5 fruit fly cellular contexts compared by ENCODE assay signal in the genomic region with DNA sequence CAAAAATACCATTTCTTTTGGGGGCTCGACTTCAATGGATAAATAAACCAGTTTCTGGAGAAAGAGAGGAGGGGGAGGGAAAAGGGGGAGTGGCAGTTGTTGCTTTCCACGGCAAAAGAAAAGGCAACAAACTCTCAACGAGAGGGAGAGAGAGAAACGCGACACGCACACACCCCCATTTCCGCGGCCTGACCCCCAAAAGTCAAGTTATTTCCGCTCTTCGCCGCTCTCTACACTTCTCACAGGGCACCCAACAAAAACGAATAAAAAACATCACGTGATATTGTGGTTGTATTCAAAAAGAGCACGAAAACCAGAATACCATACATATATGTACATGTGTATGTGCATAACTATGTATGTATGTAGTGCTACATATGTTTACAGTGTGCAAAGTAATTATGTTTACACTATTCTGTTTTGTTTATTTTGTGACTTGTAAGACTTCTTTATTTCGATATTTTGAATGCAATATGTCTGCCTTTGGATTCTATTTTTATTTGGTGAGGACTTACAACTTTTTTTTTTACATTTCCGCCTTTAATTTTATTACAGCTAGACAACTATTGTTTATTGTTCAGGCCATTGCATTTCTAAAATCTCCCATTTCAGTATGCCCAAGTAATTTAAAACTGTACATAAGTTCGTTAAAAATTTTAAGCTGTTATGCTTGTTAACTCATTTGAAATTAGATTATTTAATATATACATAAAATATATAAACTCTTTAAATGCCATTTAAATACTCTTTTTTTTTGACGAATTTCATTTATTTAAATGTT.
A peak's percentile ranks its signal among the peaks of the same experiment; 100 is the strongest.
TF ChIP-seq lines count a peak whose summit lies in the region.

No protein-coding gene starts in this region.

TF ChIP-seq in whole organism, adult, 20 proteins besides CTCF, POLR2A, EP300 and RAD21 (continued from another document):
- no peak for TF ChIP-seq CG1620 (GFP tag; optimal IDR thresholded peaks at IDR 0.05; lab: Kevin White, UChicago)
- TF ChIP-seq CG12768 (GFP tag; optimal IDR thresholded peaks at IDR 0.05; lab: Kevin White, UChicago): peak; percentile 20
- no peak for TF ChIP-seq CG33017 (tag; optimal IDR thresholded peaks at IDR 0.05; lab: Kevin White, UChicago)
TF ChIP-seq in whole organism, adult: peak in this region for 9.

TF ChIP-seq in whole organism, embryonic, 481 proteins besides CTCF, POLR2A, EP300 and RAD21 (continued from another document and continues in another):
- no peak; the same call in 1 of the 2 replicates for TF ChIP-seq E2f2 (GFP tag; IDR thresholded peaks at IDR 0.05; lab: Robert Waterston, UW)
- TF ChIP-seq CG17912 (GFP tag; optimal IDR thresholded peaks at IDR 0.05; lab: Kevin White, UChicago): no peak
- TF ChIP-seq CG6791 (GFP tag; IDR thresholded peaks at IDR 0.05; lab: Robert Waterston, UW; ENCODE audit: partially characterized antibody): no peak
- peak; percentile 97 for TF ChIP-seq scrt (GFP tag; optimal IDR thresholded peaks at IDR 0.05; lab: Kevin White, UChicago)
- peak in 1 of 3 experiments; percentile 86 for TF ChIP-seq Stat92E (GFP tag; optimal IDR thresholded peaks at IDR 0.05; lab: Kevin White, UChicago)
- peak; percentile 29 for TF ChIP-seq caup (GFP tag; optimal IDR thresholded peaks at IDR 0.05; lab: Kevin White, UChicago; ENCODE audit: severe bottlenecking)
- TF ChIP-seq Ada2b (GFP tag; IDR thresholded peaks at IDR 0.05; lab: Robert Waterston, UW): peak; percentile 52
- TF ChIP-seq CG11085 (GFP tag; IDR thresholded peaks at IDR 0.05; lab: Robert Waterston, UW): no peak
- no peak for TF ChIP-seq CG14965 (GFP tag; optimal IDR thresholded peaks at IDR 0.05; lab: Kevin White, UChicago; ENCODE audit: borderline replicate concordance)
- peak; percentile 43; the same call in 1 of the 2 replicates for TF ChIP-seq CG14441 (GFP tag; IDR thresholded peaks at IDR 0.05; lab: Robert Waterston, UW)
- peak; percentile 63 for TF ChIP-seq dmrt11E (tag; optimal IDR thresholded peaks at IDR 0.05; lab: Kevin White, UChicago)
- TF ChIP-seq sug (tag; optimal IDR thresholded peaks at IDR 0.05; lab: Kevin White, UChicago): peak; percentile 80
- TF ChIP-seq CG6175 (GFP tag; IDR thresholded peaks at IDR 0.05; lab: Robert Waterston, UW): no peak
- TF ChIP-seq Fer1 (GFP tag; optimal IDR thresholded peaks at IDR 0.05; lab: Kevin White, UChicago): peak; percentile 77
- TF ChIP-seq CG1024 (GFP tag; IDR thresholded peaks at IDR 0.05; lab: Robert Waterston, UW): no peak
- no peak; the same call in 2 of the 3 replicates for TF ChIP-seq sr (GFP tag; IDR thresholded peaks at IDR 0.05; lab: Robert Waterston, UW)
- peak; percentile 13 for TF ChIP-seq CG2202 (tag; optimal IDR thresholded peaks at IDR 0.05; lab: Kevin White, UChicago)
- TF ChIP-seq CG7745 (tag; optimal IDR thresholded peaks at IDR 0.05; lab: Kevin White, UChicago): no peak
- TF ChIP-seq CG18011 (GFP tag; optimal IDR thresholded peaks at IDR 0.05; lab: Kevin White, UChicago): no peak
- no peak for TF ChIP-seq Gug (GFP tag; IDR thresholded peaks at IDR 0.05; lab: Robert Waterston, UW)
- TF ChIP-seq CG11398 (GFP tag; optimal IDR thresholded peaks at IDR 0.05; lab: Kevin White, UChicago): peak; percentile 25
- no peak for TF ChIP-seq CG18476 (GFP tag; optimal IDR thresholded peaks at IDR 0.05; lab: Kevin White, UChicago)
- peak; percentile 61 for TF ChIP-seq CG31365 (tag; optimal IDR thresholded peaks at IDR 0.05; lab: Kevin White, UChicago)
- TF ChIP-seq Hr3 (GFP tag; optimal IDR thresholded peaks at IDR 0.05; lab: Kevin White, UChicago): peak; percentile 59
- TF ChIP-seq az2 (GFP tag; optimal IDR thresholded peaks at IDR 0.05; lab: Kevin White, UChicago): peak; percentile 60
- TF ChIP-seq gsb-n (tag; optimal IDR thresholded peaks at IDR 0.05; lab: Kevin White, UChicago): peak; percentile 54
- peak; percentile 13; the same call in 1 of the 2 replicates for TF ChIP-seq Awh (GFP tag; IDR thresholded peaks at IDR 0.05; lab: Robert Waterston, UW)
- no peak for TF ChIP-seq C15 (GFP tag; IDR thresholded peaks at IDR 0.05; lab: Robert Waterston, UW)

TF ChIP-seq in whole organism, prepupa, 60 proteins besides CTCF, POLR2A, EP300 and RAD21 (continued from another document and continues in another):
- TF ChIP-seq CG7368 (GFP tag; optimal IDR thresholded peaks at IDR 0.05; lab: Kevin White, UChicago) (no peak), CG11902 (GFP tag; optimal IDR thresholded peaks at IDR 0.05; lab: Kevin White, UChicago) (peak; percentile 53), pdm3 (GFP tag; optimal IDR thresholded peaks at IDR 0.05; lab: Kevin White, UChicago) (peak; percentile 56), CG6792 (GFP tag; optimal IDR thresholded peaks at IDR 0.05; lab: Kevin White, UChicago) (peak; percentile 65), Hr38 (GFP tag; optimal IDR thresholded peaks at IDR 0.05; lab: Kevin White, UChicago) (no peak), Sox102F (GFP tag; optimal IDR thresholded peaks at IDR 0.05; lab: Kevin White, UChicago) (peak; percentile 38), CG6808 (GFP tag; optimal IDR thresholded peaks at IDR 0.05; lab: Kevin White, UChicago) (peak; percentile 78), CG3919 (GFP tag; optimal IDR thresholded peaks at IDR 0.05; lab: Kevin White, UChicago) (peak; percentile 67), Ets96B (tag; optimal IDR thresholded peaks at IDR 0.05; lab: Kevin White, UChicago) (peak; percentile 5), acj6 (GFP tag; optimal IDR thresholded peaks at IDR 0.05; lab: Kevin White, UChicago) (peak; percentile 63), net (GFP tag; optimal IDR thresholded peaks at IDR 0.05; lab: Kevin White, UChicago) (peak; percentile 56), CG10669 (GFP tag; optimal IDR thresholded peaks at IDR 0.05; lab: Kevin White, UChicago) (peak; percentile 43), fkh (GFP tag; optimal IDR thresholded peaks at IDR 0.05; lab: Kevin White, UChicago) (peak; percentile 88), Lpt (GFP tag; optimal IDR thresholded peaks at IDR 0.05; lab: Kevin White, UChicago) (peak; percentile 82), CG10631 (GFP tag; optimal IDR thresholded peaks at IDR 0.05; lab: Kevin White, UChicago) (peak; percentile 66), achi (GFP tag; optimal IDR thresholded peaks at IDR 0.05; lab: Kevin White, UChicago) (peak; percentile 53), CG32006 (GFP tag; optimal IDR thresholded peaks at IDR 0.05; lab: Kevin White, UChicago) (peak; percentile 82), vri (GFP tag; optimal IDR thresholded peaks at IDR 0.05; lab: Kevin White, UChicago) (peak; percentile 46), ss (GFP tag; optimal IDR thresholded peaks at IDR 0.05; lab: Kevin White, UChicago) (peak; percentile 89 to 96), CG31627 (GFP tag; optimal IDR thresholded peaks at IDR 0.05; lab: Kevin White, UChicago) (peak; percentile 57), CG4318 (GFP tag; optimal IDR thresholded peaks at IDR 0.05; lab: Kevin White, UChicago) (peak; percentile 13), esn (GFP tag; optimal IDR thresholded peaks at IDR 0.05; lab: Kevin White, UChicago) (peak; percentile 80), CG11762 (GFP tag; optimal IDR thresholded peaks at IDR 0.05; lab: Kevin White, UChicago; ENCODE audit: insufficient read depth) (peak; percentile 53), Eip93F (GFP tag; optimal IDR thresholded peaks at IDR 0.05; lab: Kevin White, UChicago) (no peak), Sox14 (GFP tag; optimal IDR thresholded peaks at IDR 0.05; lab: Kevin White, UChicago) (peak; percentile 54), CG8119 (GFP tag; IDR thresholded peaks at IDR 0.05; lab: Robert Waterston, UW) (peak; percentile 55), Smox (GFP tag; optimal IDR thresholded peaks at IDR 0.05; lab: Kevin White, UChicago) (no peak), fd85E (GFP tag; optimal IDR thresholded peaks at IDR 0.05; lab: Kevin White, UChicago) (peak; percentile 19), CG8632 (GFP tag; optimal IDR thresholded peaks at IDR 0.05; lab: Kevin White, UChicago) (peak; percentile 75), CG34406 (GFP tag; optimal IDR thresholded peaks at IDR 0.05; lab: Kevin White, UChicago) (peak; percentile 72)

TF ChIP-seq in whole organism, pupa, 21 proteins besides CTCF, POLR2A, EP300 and RAD21 (continued from another document):
- TF ChIP-seq CG34367 (tag; optimal IDR thresholded peaks at IDR 0.05; lab: Kevin White, UChicago) (peak; percentile 57), CG32121 (GFP tag; IDR thresholded peaks at IDR 0.05; lab: Robert Waterston, UW) (no peak; the same call in none of the 2 replicates), CG8159 (tag; optimal IDR thresholded peaks at IDR 0.05; lab: Kevin White, UChicago) (peak; percentile 62), D1 (tag; optimal IDR thresholded peaks at IDR 0.05; lab: Kevin White, UChicago) (peak; percentile 65)
TF ChIP-seq in whole organism, pupa: peak in this region for 17.

TF ChIP-seq in whole organism, wandering third instar larva, 38 proteins besides CTCF, POLR2A, EP300 and RAD21 (continued from another document):
- TF ChIP-seq h (GFP tag; optimal IDR thresholded peaks at IDR 0.05; lab: Kevin White, UChicago) (peak; percentile 14), Rel (GFP tag; optimal IDR thresholded peaks at IDR 0.05; lab: Kevin White, UChicago) (peak; percentile 58), Rel (tag; optimal IDR thresholded peaks at IDR 0.05; lab: Kevin White, UChicago) (peak; percentile 41), Dif (GFP tag; optimal IDR thresholded peaks at IDR 0.05; lab: Kevin White, UChicago; ENCODE audit: partially characterized antibody) (peak; percentile 61), ey (GFP tag; optimal IDR thresholded peaks at IDR 0.05; lab: Kevin White, UChicago) (no peak), foxo (GFP tag; optimal IDR thresholded peaks at IDR 0.05; lab: Kevin White, UChicago) (peak in 1 of 2 experiments; percentile 36), dmrt93B (GFP tag; optimal IDR thresholded peaks at IDR 0.05; lab: Kevin White, UChicago) (peak; percentile 35), rgr (GFP tag; optimal IDR thresholded peaks at IDR 0.05; lab: Kevin White, UChicago) (no peak), OdsH (GFP tag; optimal IDR thresholded peaks at IDR 0.05; lab: Kevin White, UChicago) (peak; percentile 20), fru (GFP tag; optimal IDR thresholded peaks at IDR 0.05; lab: Kevin White, UChicago) (peak; percentile 7), Jra (GFP tag; optimal IDR thresholded peaks at IDR 0.05; lab: Kevin White, UChicago) (no peak), Hnf4 (GFP tag; optimal IDR thresholded peaks at IDR 0.05; lab: Kevin White, UChicago) (peak; percentile 36), tai (GFP tag; optimal IDR thresholded peaks at IDR 0.05; lab: Kevin White, UChicago) (no peak), N (GFP tag; optimal IDR thresholded peaks at IDR 0.05; lab: Kevin White, UChicago) (no peak)
